Fruit fly (Drosophila melanogaster) whole organism: ENCODE data around the gene CG17344.

ENCODE experiments used
- CG8478 ChIP-seq: fragments of >200 bp; optimal IDR thresholded peaks from 2 replicates; lab custom pipeline; 2018; ENCODE audit warnings: inconsistent platforms
- Dll ChIP-seq: fragments of >200 bp; optimal IDR thresholded peaks from 2 replicates; lab custom pipeline; 2017
- EcR ChIP-seq, 2 experiments: fragments of >200 bp; optimal IDR thresholded peaks; 2 replicates each; lab custom pipeline; 2017; ENCODE audit warnings: missing biosample characterization in 2 of 2, missing genetic modification characterization in 2 of 2, missing genetic modification reagents in 2 of 2
- pan ChIP-seq: fragments of >200 bp; optimal IDR thresholded peaks from 2 replicates; lab custom pipeline; 2017
- psq ChIP-seq: fragments of >200 bp; optimal IDR thresholded peaks from 2 replicates; lab custom pipeline; 2017
- usp ChIP-seq: fragments of >200 bp; optimal IDR thresholded peaks from 2 replicates; lab custom pipeline; 2017; ENCODE audit warnings: missing biosample characterization, missing genetic modification characterization, mixed read lengths

CG17344 gene

dm6 chr2L:19134366-19134689 lies 32.5 kb downstream of the CG17344 start:
- TF ChIP-seq EcR (GFP tag; optimal IDR thresholded peaks at IDR 0.05; lab: Kevin White, UChicago) (no peak), CG8478 (lab: Kevin White, UChicago) (no peak), psq (lab: Kevin White, UChicago) (no peak), pan (lab: Kevin White, UChicago) (no peak)

dm6 chr2L:19134814-19135523 lies 33.1 kb downstream of the CG17344 start, which contains the start of gene Polr1D:
TSS of gene Polr1D (minus strand) at chr2L:19135233.
- no peak for TF ChIP-seq usp (GFP tag; lab: Kevin White, UChicago)
- no peak for TF ChIP-seq CG8478 (lab: Kevin White, UChicago)
- no peak for TF ChIP-seq EcR (GFP tag; optimal IDR thresholded peaks at IDR 0.05; lab: Kevin White, UChicago)
- TF ChIP-seq pan (lab: Kevin White, UChicago) = no peak
- TF ChIP-seq Dll (lab: Kevin White, UChicago) = peak; percentile 69
- no peak for TF ChIP-seq psq (lab: Kevin White, UChicago)

- TF ChIP-seq EcR (GFP tag; optimal IDR thresholded peaks at IDR 0.05; lab: Kevin White, UChicago) (no peak), Dll (lab: Kevin White, UChicago) (no peak), pan (lab: Kevin White, UChicago) (no peak), usp (GFP tag; lab: Kevin White, UChicago) (no peak), CG8478 (lab: Kevin White, UChicago) (no peak), psq (lab: Kevin White, UChicago) (no peak)
These were observed 34.3 kb downstream of the CG17344 start for dm6 chr2L:19135955-19136677.

- TF ChIP-seq EcR (GFP tag; optimal IDR thresholded peaks at IDR 0.05; lab: Kevin White, UChicago) (no peak), CG8478 (lab: Kevin White, UChicago) (no peak), psq (lab: Kevin White, UChicago) (no peak), pan (lab: Kevin White, UChicago) (no peak), usp (GFP tag; lab: Kevin White, UChicago) (no peak)
These were observed 34.9 kb downstream of the CG17344 start for dm6 chr2L:19136735-19137134.

DNA sequence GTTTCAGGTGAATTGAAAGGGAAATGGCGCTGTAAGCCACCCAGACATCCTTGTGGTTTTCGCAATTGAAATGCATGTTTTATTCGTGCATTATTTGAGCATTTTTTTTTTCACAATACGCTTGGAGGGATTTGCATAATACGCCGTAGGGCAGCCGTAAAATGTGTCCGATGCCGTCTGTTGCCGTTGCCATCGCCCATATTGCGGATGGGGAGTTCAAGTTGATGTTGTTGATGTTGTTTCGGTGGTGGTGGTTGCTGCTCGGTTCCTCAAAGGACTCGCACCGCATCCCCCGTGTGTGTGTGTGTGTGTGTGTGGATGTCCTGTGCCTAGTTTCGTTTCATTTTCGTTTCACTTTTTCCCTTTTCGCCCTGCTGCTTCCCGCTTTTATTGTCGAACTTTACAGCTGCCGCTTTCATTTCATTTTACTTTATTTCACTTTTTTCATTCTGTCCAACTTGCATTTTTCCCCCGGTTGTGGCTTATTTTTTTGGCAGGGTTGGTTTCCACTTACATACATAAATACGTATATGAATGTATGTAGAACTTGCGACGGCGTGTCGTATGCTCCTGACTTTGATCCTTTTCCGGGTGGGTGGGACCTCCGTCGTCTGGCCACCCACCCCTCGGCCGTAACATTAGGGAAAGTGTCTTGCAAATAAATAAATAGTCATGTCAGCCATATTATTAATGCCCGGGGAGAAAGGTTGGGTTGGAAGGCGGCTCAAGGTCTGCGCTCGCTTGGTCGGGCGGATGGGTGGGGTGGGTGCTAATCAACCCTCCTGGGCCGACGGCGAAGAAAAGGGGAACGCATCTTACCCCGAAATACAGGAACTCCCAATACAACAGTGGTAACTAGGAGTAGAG lies 35.9 kb downstream of the CG17344 start:
- TF ChIP-seq EcR (GFP tag; optimal IDR thresholded peaks at IDR 0.05; lab: Kevin White, UChicago) = no peak
- TF ChIP-seq CG8478 (lab: Kevin White, UChicago) = no peak
- TF ChIP-seq usp (GFP tag; lab: Kevin White, UChicago) = no peak
- TF ChIP-seq Dll (lab: Kevin White, UChicago) = no peak
- TF ChIP-seq pan (lab: Kevin White, UChicago) = no peak

- TF ChIP-seq EcR (GFP tag; optimal IDR thresholded peaks at IDR 0.05; lab: Kevin White, UChicago) (peak in 1 of 2 experiments; percentile 58), usp (GFP tag; lab: Kevin White, UChicago) (no peak)
These were observed 36.7 kb downstream of the CG17344 start for dm6 chr2L:19138361-19139041.

dm6 chr2L:19139751-19140150 lies 37.9 kb downstream of the CG17344 start:
- no peak for TF ChIP-seq Dll (lab: Kevin White, UChicago)
- no peak for TF ChIP-seq pan (lab: Kevin White, UChicago)
- TF ChIP-seq EcR (GFP tag; optimal IDR thresholded peaks at IDR 0.05; lab: Kevin White, UChicago) = no peak
- TF ChIP-seq CG8478 (lab: Kevin White, UChicago) = no peak
- no peak for TF ChIP-seq usp (GFP tag; lab: Kevin White, UChicago)

- TF ChIP-seq Dll (lab: Kevin White, UChicago) (no peak), EcR (GFP tag; optimal IDR thresholded peaks at IDR 0.05; lab: Kevin White, UChicago) (no peak), pan (lab: Kevin White, UChicago) (no peak), usp (GFP tag; lab: Kevin White, UChicago) (no peak), CG8478 (lab: Kevin White, UChicago) (no peak), psq (lab: Kevin White, UChicago) (no peak)
These were observed 38.6 kb downstream of the CG17344 start for dm6 chr2L:19140257-19140983.

DNA sequence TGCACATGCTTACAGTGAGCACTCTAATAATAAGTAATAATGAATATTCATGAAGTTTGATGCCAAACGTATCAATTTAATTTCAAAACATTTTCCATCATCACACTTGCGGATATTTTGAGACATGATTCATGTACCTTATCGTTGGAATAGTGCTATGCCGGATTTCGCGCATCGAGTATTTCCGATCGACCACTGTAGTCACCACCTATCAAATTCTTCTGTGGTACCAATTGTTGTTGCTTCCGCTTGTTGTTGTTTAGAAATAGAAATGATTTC lies 39.1 kb downstream of the CG17344 start:
- TF ChIP-seq EcR (GFP tag; optimal IDR thresholded peaks at IDR 0.05; lab: Kevin White, UChicago) (no peak), CG8478 (lab: Kevin White, UChicago) (no peak), pan (lab: Kevin White, UChicago) (no peak), psq (lab: Kevin White, UChicago) (no peak), Dll (lab: Kevin White, UChicago) (no peak), usp (GFP tag; lab: Kevin White, UChicago) (no peak)

dm6 chr2L:19141435-19142126 lies 39.7 kb downstream of the CG17344 start:
- TF ChIP-seq Dll (lab: Kevin White, UChicago) (peak; percentile 49), pan (lab: Kevin White, UChicago) (no peak)
